Fruit fly (Drosophila melanogaster) whole organism, embryonic: ENCODE measurements around the gene msps.
A peak's percentile ranks its signal among the peaks of the same experiment; 100 is the strongest.

ENCODE experiments used
- Atf-2 ChIP-seq: fragments of 200-800 bp; sonication (Bioruptor generic); optimal IDR thresholded peaks from 2 replicates; lab custom pipeline; 2016; ENCODE audit warnings: missing biosample characterization, missing genetic modification characterization
- Atf6 ChIP-seq: fragments of 200-800 bp; sonication (Bioruptor generic); IDR thresholded peaks from 2 replicates; pipeline ENCODE4 v1.3.6; 2022; ENCODE audit warnings: missing biosample characterization, missing genetic modification characterization
- BtbVII ChIP-seq: fragments of 200-800 bp; sonication (Bioruptor generic); optimal IDR thresholded peaks from 3 replicates; lab custom pipeline; 2017; ENCODE audit warnings: missing biosample characterization, mild to moderate bottlenecking, missing genetic modification characterization
- CG1024 ChIP-seq: fragments of 200-800 bp; sonication (Bioruptor generic); IDR thresholded peaks from 2 replicates; pipeline ENCODE4 v1.3.6; 2022; ENCODE audit warnings: missing biosample characterization, missing genetic modification characterization
- CG13287 ChIP-seq: fragments of 200-800 bp; sonication (Bioruptor generic); IDR thresholded peaks from 2 replicates; pipeline ENCODE4 v1.3.6; 2022; ENCODE audit warnings: missing biosample characterization, missing genetic modification characterization; ENCODE audit not compliant: partially characterized antibody
- CG13424 ChIP-seq: fragments of 200-800 bp; sonication (Bioruptor generic); optimal IDR thresholded peaks from 2 replicates; lab custom pipeline; 2019; ENCODE audit warnings: missing biosample characterization, mild to moderate bottlenecking, missing genetic modification characterization, moderate library complexity
- CG13894 ChIP-seq: fragments of 200-800 bp; sonication (Bioruptor generic); optimal IDR thresholded peaks from 3 replicates; lab custom pipeline; 2018; ENCODE audit warnings: missing biosample characterization, mild to moderate bottlenecking, missing genetic modification characterization, moderate library complexity
- CG15601 ChIP-seq: fragments of 200-800 bp; sonication (Bioruptor generic); optimal IDR thresholded peaks from 3 replicates; lab custom pipeline; 2019; ENCODE audit warnings: missing biosample characterization, mild to moderate bottlenecking, missing genetic modification characterization, moderate library complexity
- CG16815 ChIP-seq: fragments of 200-800 bp; sonication (Bioruptor generic); optimal IDR thresholded peaks from 3 replicates; lab custom pipeline; 2017; ENCODE audit warnings: missing biosample characterization, mild to moderate bottlenecking, missing genetic modification characterization
- CG16863 ChIP-seq: fragments of 200-800 bp; sonication (Bioruptor generic); optimal IDR thresholded peaks from 3 replicates; lab custom pipeline; 2016; ENCODE audit warnings: missing biosample characterization, missing genetic modification characterization
- CG17359 ChIP-seq: fragments of 200-800 bp; sonication (Bioruptor generic); optimal IDR thresholded peaks from 3 replicates; lab custom pipeline; 2018; ENCODE audit warnings: missing biosample characterization, mild to moderate bottlenecking, missing genetic modification characterization, moderate library complexity
- CG17912 ChIP-seq: fragments of 200-800 bp; sonication (Bioruptor generic); optimal IDR thresholded peaks from 2 replicates; lab custom pipeline; 2018; ENCODE audit warnings: missing biosample characterization, mild to moderate bottlenecking, missing genetic modification characterization
- CG18011 ChIP-seq: fragments of 200-800 bp; sonication (Bioruptor generic); optimal IDR thresholded peaks from 2 replicates; lab custom pipeline; 2017; ENCODE audit warnings: missing biosample characterization, missing genetic modification characterization, mild to moderate bottlenecking, moderate library complexity, missing genotype
- CG2116 ChIP-seq: fragments of 200-800 bp; sonication (Bioruptor generic); optimal IDR thresholded peaks from 3 replicates; lab custom pipeline; 2018; ENCODE audit warnings: missing biosample characterization, mild to moderate bottlenecking, missing genetic modification characterization
- CG31388 ChIP-seq: fragments of 200-800 bp; sonication (Bioruptor generic); optimal IDR thresholded peaks from 2 replicates; lab custom pipeline; 2016; ENCODE audit warnings: missing biosample characterization, missing genetic modification characterization
- CG5180 ChIP-seq: fragments of 200-800 bp; sonication (Bioruptor generic); optimal IDR thresholded peaks from 3 replicates; lab custom pipeline; 2017; ENCODE audit warnings: missing biosample characterization, missing genetic modification characterization, mild to moderate bottlenecking, moderate library complexity, missing genetic modification reagents
- CG8359 ChIP-seq: fragments of 200-800 bp; sonication (Bioruptor generic); optimal IDR thresholded peaks from 2 replicates; lab custom pipeline; 2017; ENCODE audit warnings: missing biosample characterization, mild to moderate bottlenecking, missing genetic modification characterization, borderline replicate concordance
- CG8388 ChIP-seq: fragments of 200-800 bp; sonication (Bioruptor generic); optimal IDR thresholded peaks from 2 replicates; lab custom pipeline; 2019; ENCODE audit warnings: missing biosample characterization, mild to moderate bottlenecking, missing genetic modification characterization, moderate library complexity
- CG8765 ChIP-seq: fragments of 200-800 bp; sonication (Bioruptor generic); IDR thresholded peaks from 2 replicates; pipeline ENCODE4 v1.3.6; 2022; ENCODE audit warnings: missing biosample characterization, missing genetic modification characterization
- CG8944 ChIP-seq: fragments of 200-800 bp; sonication (Bioruptor generic); optimal IDR thresholded peaks from 3 replicates; lab custom pipeline; 2016; ENCODE audit warnings: missing biosample characterization, missing genetic modification characterization
- Drgx ChIP-seq: fragments of 200-800 bp; sonication (Bioruptor generic); IDR thresholded peaks from 2 replicates; pipeline ENCODE4 v1.3.6; 2022; ENCODE audit warnings: missing biosample characterization, missing genetic modification characterization
- HLHmδ ChIP-seq: fragments of 200-800 bp; sonication (Bioruptor generic); optimal IDR thresholded peaks from 2 replicates; lab custom pipeline; 2018; ENCODE audit warnings: missing biosample characterization, mild to moderate bottlenecking, missing genetic modification characterization, moderate library complexity
- Hsf ChIP-seq: fragments of 200-800 bp; sonication (Bioruptor generic); optimal IDR thresholded peaks from 3 replicates; lab custom pipeline; 2016; ENCODE audit warnings: missing biosample characterization, missing genetic modification characterization
- Lhr ChIP-seq: fragments of 200-800 bp; sonication (Bioruptor generic); optimal IDR thresholded peaks from 3 replicates; lab custom pipeline; 2017; ENCODE audit warnings: mild to moderate bottlenecking, missing biosample characterization, missing genetic modification reagents, missing genetic modification characterization
- Myb ChIP-seq: fragments of 200-800 bp; sonication (Bioruptor generic); optimal IDR thresholded peaks from 2 replicates; lab custom pipeline; 2016; ENCODE audit warnings: missing biosample characterization, missing genetic modification characterization
- Poxn ChIP-seq: fragments of 200-800 bp; sonication (Bioruptor generic); IDR thresholded peaks from 2 replicates; pipeline ENCODE4 v1.3.6; 2022; ENCODE audit warnings: missing biosample characterization, missing genetic modification characterization
- Ravus ChIP-seq: fragments of 200-800 bp; sonication (Bioruptor generic); IDR thresholded peaks from 2 replicates; pipeline ENCODE4 v1.3.6; 2022; ENCODE audit warnings: missing biosample characterization, missing genetic modification characterization
- Taf1 ChIP-seq: fragments of 200-800 bp; sonication (Bioruptor generic); IDR thresholded peaks from 2 replicates; pipeline ENCODE4 v1.3.6; 2022; ENCODE audit warnings: missing biosample characterization, missing genetic modification characterization
- Usf ChIP-seq: fragments of 200-800 bp; sonication (Bioruptor generic); optimal IDR thresholded peaks from 2 replicates; lab custom pipeline; 2017; ENCODE audit warnings: missing genotype, missing biosample characterization, missing genetic modification characterization
- abd-A ChIP-seq: fragments of 200-800 bp; sonication (Bioruptor generic); optimal IDR thresholded peaks from 3 replicates; lab custom pipeline; 2019; ENCODE audit warnings: missing biosample characterization, mild to moderate bottlenecking, missing genetic modification characterization, moderate library complexity
- ap ChIP-seq: fragments of 200-800 bp; sonication (Bioruptor generic); IDR thresholded peaks from 2 replicates; pipeline ENCODE4 v1.3.6; 2022; ENCODE audit warnings: missing biosample characterization, missing genetic modification characterization
- cas ChIP-seq: fragments of 200-800 bp; sonication (Bioruptor generic); IDR thresholded peaks from 2 replicates; pipeline ENCODE4 v1.3.6; 2022; ENCODE audit warnings: missing biosample characterization, missing genetic modification characterization
- chif ChIP-seq, 2 experiments: fragments of 200-800 bp; sonication (Bioruptor generic); optimal IDR thresholded peaks; 3 replicates each; lab custom pipeline; 2016; ENCODE audit warnings: missing biosample characterization in 2 of 2, missing genetic modification characterization in 2 of 2
- ems ChIP-seq: fragments of 200-800 bp; sonication (Bioruptor generic); optimal IDR thresholded peaks from 3 replicates; lab custom pipeline; 2016; ENCODE audit warnings: missing biosample characterization, missing genetic modification characterization
- en ChIP-seq: fragments of 200-800 bp; sonication (Bioruptor generic); optimal IDR thresholded peaks from 2 replicates; lab custom pipeline; 2016; ENCODE audit warnings: missing biosample characterization, missing genetic modification characterization
- ewg ChIP-seq: fragments of 200-800 bp; sonication (Bioruptor generic); optimal IDR thresholded peaks from 3 replicates; lab custom pipeline; 2017; ENCODE audit warnings: mild to moderate bottlenecking, missing biosample characterization, missing genetic modification reagents, missing genetic modification characterization
- fu2 ChIP-seq: fragments of 200-800 bp; sonication (Bioruptor generic); optimal IDR thresholded peaks from 2 replicates; lab custom pipeline; 2016; ENCODE audit warnings: missing biosample characterization, missing genetic modification characterization
- gt ChIP-seq: fragments of 200-800 bp; sonication (Bioruptor generic); IDR thresholded peaks from 2 replicates; pipeline ENCODE4 v1.3.6; 2022; ENCODE audit warnings: missing biosample characterization, missing genetic modification characterization
- ind ChIP-seq: fragments of 200-800 bp; sonication (Bioruptor generic); optimal IDR thresholded peaks from 3 replicates; lab custom pipeline; 2016; ENCODE audit warnings: missing biosample characterization, missing genetic modification characterization
- lmd ChIP-seq: fragments of 200-800 bp; sonication (Bioruptor generic); IDR thresholded peaks from 2 replicates; pipeline ENCODE4 v1.3.6; 2022; ENCODE audit warnings: missing biosample characterization, missing genetic modification characterization
- luna ChIP-seq: fragments of 200-800 bp; sonication (Bioruptor generic); optimal IDR thresholded peaks from 2 replicates; lab custom pipeline; 2016; ENCODE audit warnings: missing biosample characterization, missing genetic modification characterization
- pfk ChIP-seq: fragments of 200-800 bp; sonication (Bioruptor generic); optimal IDR thresholded peaks from 2 replicates; lab custom pipeline; 2018; ENCODE audit warnings: missing biosample characterization, mild to moderate bottlenecking, missing genetic modification characterization, moderate library complexity
- pnt ChIP-seq: fragments of 200-800 bp; sonication (Bioruptor generic); optimal IDR thresholded peaks from 3 replicates; lab custom pipeline; 2016; ENCODE audit warnings: missing biosample characterization, missing genetic modification characterization
- pros ChIP-seq: fragments of 200-800 bp; sonication (Bioruptor generic); optimal IDR thresholded peaks from 3 replicates; lab custom pipeline; 2019; ENCODE audit warnings: missing biosample characterization, mild to moderate bottlenecking, missing genetic modification characterization, moderate library complexity
- pzg ChIP-seq: fragments of 200-800 bp; sonication (Bioruptor generic); optimal IDR thresholded peaks from 3 replicates; lab custom pipeline; 2018; ENCODE audit warnings: missing biosample characterization, mild to moderate bottlenecking, missing genetic modification characterization, moderate library complexity
- slou ChIP-seq: fragments of 200-800 bp; sonication (Bioruptor generic); optimal IDR thresholded peaks from 3 replicates; lab custom pipeline; 2016; ENCODE audit warnings: missing biosample characterization, missing genetic modification characterization
- tio ChIP-seq: fragments of 200-800 bp; sonication (Bioruptor generic); optimal IDR thresholded peaks from 2 replicates; lab custom pipeline; 2017; ENCODE audit warnings: missing biosample characterization, missing genetic modification characterization, inconsistent platforms
- twi ChIP-seq: fragments of 200-800 bp; optimal IDR thresholded peaks from 2 replicates; lab custom pipeline; 2019; ENCODE audit warnings: missing biosample characterization, mild to moderate bottlenecking, missing genetic modification characterization, moderate library complexity
- unc-4 ChIP-seq: fragments of 200-800 bp; sonication (Bioruptor generic); IDR thresholded peaks from 2 replicates; pipeline ENCODE4 v1.3.6; 2022; ENCODE audit warnings: missing biosample characterization, missing genetic modification characterization; ENCODE audit not compliant: partially characterized antibody
- yki ChIP-seq: fragments of >200 bp; optimal IDR thresholded peaks from 3 replicates; lab custom pipeline; 2018

Gene msps

DNA sequence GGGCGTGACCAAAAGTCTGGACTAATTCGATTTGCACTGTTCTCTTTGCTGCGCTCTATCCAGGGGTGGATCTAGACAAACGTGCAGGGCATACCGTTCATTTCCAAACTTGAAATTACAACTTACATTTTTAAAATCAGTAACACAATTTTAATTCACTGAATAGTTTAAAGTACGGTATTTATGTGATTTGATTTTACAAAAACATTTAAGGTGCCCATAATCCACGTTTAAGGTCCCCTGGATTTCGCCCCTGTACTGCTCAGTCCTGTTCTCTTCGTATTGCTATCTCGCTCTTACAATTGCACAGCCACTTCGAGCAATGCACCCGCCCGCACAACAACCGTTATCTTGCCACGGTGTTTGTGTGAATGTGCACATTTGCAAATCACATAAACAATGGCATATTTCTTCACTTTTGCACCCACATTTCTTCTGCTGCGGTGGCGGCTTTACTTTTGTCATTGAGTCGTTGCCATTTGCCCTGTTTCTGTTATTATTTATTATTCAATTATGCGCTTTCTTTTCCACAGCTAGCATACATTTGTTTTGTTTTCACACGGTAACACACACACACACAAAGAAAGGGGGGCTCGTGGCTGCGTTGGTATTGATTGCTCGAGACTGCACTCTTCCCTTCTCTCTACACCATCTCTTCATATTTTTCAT lies 47.2 kb downstream of the msps start (continued):
- TF ChIP-seq Lhr: no peak
- no peak for TF ChIP-seq yki (lab: Kevin White, UChicago)
- peak; percentile 84 for TF ChIP-seq CG8765
- TF ChIP-seq pnt: peak; percentile 83
- no peak for TF ChIP-seq unc-4 (GFP tag; lab: Robert Waterston, UW)
- peak; percentile 40; the same call in 1 of the 2 replicates for TF ChIP-seq CG1024 (GFP tag; lab: Robert Waterston, UW)
- peak; percentile 80 for TF ChIP-seq CG16815 (GFP tag; lab: Kevin White, UChicago)
- TF ChIP-seq Myb (GFP tag; lab: Kevin White, UChicago): peak; percentile 35
- no peak; the same call in 1 of the 2 replicates for TF ChIP-seq Ravus
- TF ChIP-seq CG8359 (GFP tag; lab: Kevin White, UChicago): peak; percentile 64
- TF ChIP-seq pzg (GFP tag; lab: Kevin White, UChicago): no peak
- TF ChIP-seq Taf1: no peak
- peak; percentile 58 for TF ChIP-seq CG31388
- peak; percentile 66 for TF ChIP-seq Atf-2 (GFP tag; lab: Kevin White, UChicago)
- peak; percentile 75 for TF ChIP-seq ind (GFP tag; lab: Kevin White, UChicago)
- TF ChIP-seq CG17912 (GFP tag; lab: Kevin White, UChicago): no peak
- peak; percentile 42 for TF ChIP-seq Usf (GFP tag; lab: Kevin White, UChicago)
- peak; percentile 70 for TF ChIP-seq CG15601 (tag; lab: Kevin White, UChicago)
- TF ChIP-seq Drgx: peak; percentile 99
- peak; percentile 58 for TF ChIP-seq ems
- TF ChIP-seq slou (GFP tag; lab: Kevin White, UChicago): no peak
- 0 out of 2 replicates have a peak, but pooled peaks have one; percentile 34 for TF ChIP-seq Atf6 (GFP tag; lab: Robert Waterston, UW)
- peak; percentile 69 for TF ChIP-seq twi
- peak; percentile 75 for TF ChIP-seq CG16863
- peak; percentile 9 for TF ChIP-seq CG2116
- TF ChIP-seq CG13287: no peak
- TF ChIP-seq gt (GFP tag; lab: Robert Waterston, UW): peak; percentile 46
- TF ChIP-seq BtbVII: no peak
- no peak for TF ChIP-seq HLHmδ (GFP tag; lab: Kevin White, UChicago)
- TF ChIP-seq ap (GFP tag; lab: Robert Waterston, UW): peak; percentile 47; the same call in 1 of the 2 replicates
- TF ChIP-seq cas (GFP tag; lab: Robert Waterston, UW): no peak
- TF ChIP-seq CG18011 (GFP tag; lab: Kevin White, UChicago): no peak
- peak; percentile 57 for TF ChIP-seq en (GFP tag; lab: Kevin White, UChicago)
- TF ChIP-seq fu2 (GFP tag; lab: Kevin White, UChicago): peak; percentile 13
- peak; percentile 79 for TF ChIP-seq CG8944 (GFP tag; lab: Kevin White, UChicago)
- no peak for TF ChIP-seq pros (GFP tag; lab: Kevin White, UChicago)
- TF ChIP-seq ewg (GFP tag; lab: Kevin White, UChicago): peak; percentile 56
- peak; percentile 73 to 88 for TF ChIP-seq chif (GFP tag; optimal IDR thresholded peaks at IDR 0.05; lab: Kevin White, UChicago)
- TF ChIP-seq CG5180: peak; percentile 33
- TF ChIP-seq CG13894 (tag; lab: Kevin White, UChicago): no peak
- peak; percentile 71 for TF ChIP-seq CG8388 (GFP tag; lab: Kevin White, UChicago)
- no peak for TF ChIP-seq abd-A (tag; lab: Kevin White, UChicago)
- peak; percentile 20 for TF ChIP-seq tio
- no peak for TF ChIP-seq pfk (GFP tag; lab: Kevin White, UChicago)
- TF ChIP-seq luna (GFP tag; lab: Kevin White, UChicago): no peak
- peak; percentile 75 for TF ChIP-seq Hsf
- TF ChIP-seq lmd (GFP tag; lab: Robert Waterston, UW): peak; percentile 83
- TF ChIP-seq CG17359 (tag; lab: Kevin White, UChicago): peak; percentile 85
- TF ChIP-seq CG13424: peak; percentile 74
- no peak for TF ChIP-seq Poxn (GFP tag; lab: Robert Waterston, UW)
